Fruit fly (Drosophila melanogaster) whole organism, prepupa: ENCODE measurements around the gene Osi9.
A peak's percentile ranks its signal among the peaks of the same experiment; 100 is the strongest.

ENCODE experiments used
- Blimp-1 ChIP-seq: fragments of 200-800 bp; sonication (Bioruptor generic); optimal IDR thresholded peaks from 3 replicates; lab custom pipeline; 2017; ENCODE audit warnings: missing biosample characterization, missing genetic modification characterization, mild to moderate bottlenecking, moderate library complexity, missing genetic modification reagents
- CG10669 ChIP-seq: fragments of 200-800 bp; sonication (Bioruptor generic); optimal IDR thresholded peaks from 3 replicates; lab custom pipeline; 2018; ENCODE audit warnings: missing biosample characterization, mild to moderate bottlenecking, missing genetic modification characterization, moderate library complexity
- CG11762 ChIP-seq: fragments of 200-800 bp; sonication (Bioruptor generic); optimal IDR thresholded peaks from 3 replicates; lab custom pipeline; 2016; ENCODE audit warnings: missing biosample characterization, missing genetic modification characterization; ENCODE audit not compliant: insufficient read depth
- CG11902 ChIP-seq: fragments of 200-800 bp; sonication (Bioruptor generic); optimal IDR thresholded peaks from 3 replicates; lab custom pipeline; 2016; ENCODE audit warnings: missing biosample characterization, missing genetic modification characterization
- CG15336 ChIP-seq: fragments of 200-800 bp; sonication (Bioruptor generic); IDR thresholded peaks from 2 replicates; pipeline ENCODE4 v1.3.6; 2022; ENCODE audit warnings: missing biosample characterization, missing genetic modification characterization
- CG1621 ChIP-seq: fragments of 200-800 bp; sonication (Bioruptor generic); optimal IDR thresholded peaks from 3 replicates; lab custom pipeline; 2018; ENCODE audit warnings: missing biosample characterization, mild to moderate bottlenecking, missing genetic modification characterization
- CG16779 ChIP-seq: fragments of 200-800 bp; sonication (Bioruptor generic); optimal IDR thresholded peaks from 3 replicates; lab custom pipeline; 2017; ENCODE audit warnings: missing biosample characterization, mild to moderate bottlenecking, missing genetic modification characterization
- CG3032 ChIP-seq: fragments of 200-800 bp; optimal IDR thresholded peaks from 2 replicates; lab custom pipeline; 2019; ENCODE audit warnings: missing biosample characterization, mild to moderate bottlenecking, missing genetic modification characterization, moderate library complexity
- CG31627 ChIP-seq: fragments of 200-800 bp; sonication (Bioruptor generic); optimal IDR thresholded peaks from 3 replicates; lab custom pipeline; 2016; ENCODE audit warnings: missing biosample characterization, missing genetic modification characterization
- CG32006 ChIP-seq: fragments of 200-800 bp; sonication (Bioruptor generic); optimal IDR thresholded peaks from 3 replicates; lab custom pipeline; 2017; ENCODE audit warnings: missing biosample characterization, mild to moderate bottlenecking, missing genetic modification characterization
- CG6163 ChIP-seq: fragments of 200-800 bp; sonication (Bioruptor generic); IDR thresholded peaks from 3 replicates; pipeline ENCODE4 v1.3.6; 2022; ENCODE audit warnings: missing biosample characterization, missing genetic modification characterization
- CG6276 ChIP-seq: fragments of 200-800 bp; sonication (Bioruptor generic); optimal IDR thresholded peaks from 2 replicates; lab custom pipeline; 2017; ENCODE audit warnings: missing biosample characterization, mild to moderate bottlenecking, missing genetic modification characterization
- CG6792 ChIP-seq: fragments of 200-800 bp; sonication (Bioruptor generic); optimal IDR thresholded peaks from 3 replicates; lab custom pipeline; 2016; ENCODE audit warnings: missing biosample characterization, missing genetic modification characterization
- CG6808 ChIP-seq: fragments of 200-800 bp; sonication (Bioruptor generic); optimal IDR thresholded peaks from 3 replicates; lab custom pipeline; 2017; ENCODE audit warnings: missing biosample characterization, missing genetic modification characterization, mild to moderate bottlenecking, moderate library complexity, missing genetic modification reagents
- CG6854 ChIP-seq: fragments of 200-800 bp; sonication (Bioruptor generic); optimal IDR thresholded peaks from 2 replicates; lab custom pipeline; 2017; ENCODE audit warnings: missing biosample characterization, mild to moderate bottlenecking, missing genetic modification characterization
- CG7368 ChIP-seq: fragments of 200-800 bp; sonication (Bioruptor generic); optimal IDR thresholded peaks from 3 replicates; lab custom pipeline; 2016; ENCODE audit warnings: missing biosample characterization, missing genetic modification characterization
- CG8119 ChIP-seq: fragments of 200-800 bp; sonication (Bioruptor generic); IDR thresholded peaks from 3 replicates; pipeline ENCODE4 v1.3.6; 2022; ENCODE audit warnings: missing biosample characterization, missing genetic modification characterization
- CG8319 ChIP-seq: fragments of 200-800 bp; sonication (Bioruptor generic); optimal IDR thresholded peaks from 3 replicates; lab custom pipeline; 2016; ENCODE audit warnings: missing biosample characterization, missing genetic modification characterization
- CG9139 ChIP-seq: fragments of 200-800 bp; sonication (Bioruptor generic); optimal IDR thresholded peaks from 3 replicates; lab custom pipeline; 2017; ENCODE audit warnings: missing biosample characterization, mild to moderate bottlenecking, missing genetic modification characterization
- Eip75B ChIP-seq: fragments of 200-800 bp; sonication (Bioruptor generic); optimal IDR thresholded peaks from 3 replicates; lab custom pipeline; 2016; ENCODE audit warnings: missing biosample characterization, missing genetic modification characterization
- Ets21C ChIP-seq: fragments of 200-800 bp; sonication (Bioruptor generic); optimal IDR thresholded peaks from 3 replicates; lab custom pipeline; 2016; ENCODE audit warnings: missing biosample characterization, missing genetic modification characterization
- Gug ChIP-seq: fragments of 200-800 bp; sonication (Bioruptor generic); IDR thresholded peaks from 2 replicates; pipeline ENCODE4 v1.3.6; 2022; ENCODE audit warnings: missing biosample characterization, missing genetic modification characterization
- Hr39 ChIP-seq: fragments of 200-800 bp; sonication (Bioruptor generic); optimal IDR thresholded peaks from 2 replicates; lab custom pipeline; 2016; ENCODE audit warnings: missing biosample characterization, missing genetic modification characterization
- Hr4 ChIP-seq: fragments of 200-800 bp; sonication (Bioruptor generic); optimal IDR thresholded peaks from 3 replicates; lab custom pipeline; 2016; ENCODE audit warnings: missing biosample characterization, missing genetic modification characterization
- Lpt ChIP-seq: fragments of 200-800 bp; sonication (Bioruptor generic); optimal IDR thresholded peaks from 3 replicates; lab custom pipeline; 2016; ENCODE audit warnings: missing biosample characterization, missing genetic modification characterization
- OdsH ChIP-seq: fragments of 200-800 bp; sonication (Bioruptor generic); optimal IDR thresholded peaks from 3 replicates; lab custom pipeline; 2016; ENCODE audit warnings: missing biosample characterization, missing genetic modification characterization
- Smox ChIP-seq: fragments of 200-800 bp; sonication (Bioruptor generic); optimal IDR thresholded peaks from 3 replicates; lab custom pipeline; 2016; ENCODE audit warnings: missing biosample characterization, missing genetic modification characterization
- Sox15 ChIP-seq: fragments of 200-800 bp; sonication (Bioruptor generic); optimal IDR thresholded peaks from 3 replicates; lab custom pipeline; 2016; ENCODE audit warnings: missing biosample characterization, missing genetic modification characterization
- achi ChIP-seq: fragments of 200-800 bp; sonication (Bioruptor generic); optimal IDR thresholded peaks from 3 replicates; lab custom pipeline; 2016; ENCODE audit warnings: missing biosample characterization, missing genetic modification characterization
- acj6 ChIP-seq: fragments of 200-800 bp; sonication (Bioruptor generic); optimal IDR thresholded peaks from 3 replicates; lab custom pipeline; 2016; ENCODE audit warnings: missing biosample characterization, missing genetic modification characterization
- cyc ChIP-seq: fragments of 200-800 bp; sonication (Bioruptor generic); optimal IDR thresholded peaks from 3 replicates; lab custom pipeline; 2016; ENCODE audit warnings: missing biosample characterization, missing genetic modification characterization
- dsx ChIP-seq: fragments of 200-800 bp; optimal IDR thresholded peaks from 3 replicates; lab custom pipeline; 2019; ENCODE audit warnings: missing biosample characterization, mild to moderate bottlenecking, missing genetic modification characterization, moderate library complexity; ENCODE audit not compliant: poor library complexity, severe bottlenecking
- esn ChIP-seq: fragments of 200-800 bp; sonication (Bioruptor generic); optimal IDR thresholded peaks from 2 replicates; lab custom pipeline; 2016; ENCODE audit warnings: missing biosample characterization, mild to moderate bottlenecking, missing genetic modification characterization, moderate library complexity
- fd59A ChIP-seq: fragments of 200-800 bp; sonication (Bioruptor generic); optimal IDR thresholded peaks from 2 replicates; lab custom pipeline; 2017; ENCODE audit warnings: missing biosample characterization, mild to moderate bottlenecking, missing genetic modification characterization, missing genetic modification reagents
- fkh ChIP-seq: fragments of 200-800 bp; sonication (Bioruptor generic); optimal IDR thresholded peaks from 3 replicates; lab custom pipeline; 2017; ENCODE audit warnings: missing biosample characterization, mild to moderate bottlenecking, missing genetic modification characterization, moderate library complexity
- lz ChIP-seq: fragments of 200-800 bp; sonication (Bioruptor generic); optimal IDR thresholded peaks from 3 replicates; lab custom pipeline; 2016; ENCODE audit warnings: missing biosample characterization, missing genetic modification characterization
- net ChIP-seq: fragments of 200-800 bp; sonication (Bioruptor generic); optimal IDR thresholded peaks from 3 replicates; lab custom pipeline; 2016; ENCODE audit warnings: missing biosample characterization, missing genetic modification characterization
- salr ChIP-seq, 2 experiments: fragments of 200-800 bp; sonication (Bioruptor generic); optimal IDR thresholded peaks; 3 replicates each; lab custom pipeline; 2016 to 2018; ENCODE audit warnings: missing biosample characterization in 2 of 2, missing genetic modification characterization in 2 of 2, mild to moderate bottlenecking in 1 of 2
- spab ChIP-seq: fragments of 200-800 bp; sonication (Bioruptor generic); optimal IDR thresholded peaks from 2 replicates; lab custom pipeline; 2017; ENCODE audit warnings: missing biosample characterization, mild to moderate bottlenecking, missing genetic modification characterization, missing genetic modification reagents
- ss ChIP-seq, 2 experiments: fragments of 200-800 bp; sonication (Bioruptor generic); optimal IDR thresholded peaks; 2 replicates in 1 of 2; 3 replicates in 1 of 2; lab custom pipeline; 2017 to 2018; ENCODE audit warnings: mild to moderate bottlenecking in 2 of 2, missing biosample characterization in 2 of 2, missing genetic modification characterization in 2 of 2, moderate library complexity in 1 of 2
- svp ChIP-seq: fragments of 200-800 bp; sonication (Bioruptor generic); peaks from one replicate; lab custom pipeline; 2016; ENCODE audit warnings: missing biosample characterization, missing genetic modification characterization
- topi ChIP-seq: fragments of 200-800 bp; sonication (Bioruptor generic); optimal IDR thresholded peaks from 3 replicates; lab custom pipeline; 2016; ENCODE audit warnings: missing biosample characterization, missing genetic modification characterization
- vri ChIP-seq: fragments of 200-800 bp; sonication (Bioruptor generic); optimal IDR thresholded peaks from 3 replicates; lab custom pipeline; 2016; ENCODE audit warnings: missing biosample characterization, mild to moderate bottlenecking, missing genetic modification characterization

Gene Osi9

DNA sequence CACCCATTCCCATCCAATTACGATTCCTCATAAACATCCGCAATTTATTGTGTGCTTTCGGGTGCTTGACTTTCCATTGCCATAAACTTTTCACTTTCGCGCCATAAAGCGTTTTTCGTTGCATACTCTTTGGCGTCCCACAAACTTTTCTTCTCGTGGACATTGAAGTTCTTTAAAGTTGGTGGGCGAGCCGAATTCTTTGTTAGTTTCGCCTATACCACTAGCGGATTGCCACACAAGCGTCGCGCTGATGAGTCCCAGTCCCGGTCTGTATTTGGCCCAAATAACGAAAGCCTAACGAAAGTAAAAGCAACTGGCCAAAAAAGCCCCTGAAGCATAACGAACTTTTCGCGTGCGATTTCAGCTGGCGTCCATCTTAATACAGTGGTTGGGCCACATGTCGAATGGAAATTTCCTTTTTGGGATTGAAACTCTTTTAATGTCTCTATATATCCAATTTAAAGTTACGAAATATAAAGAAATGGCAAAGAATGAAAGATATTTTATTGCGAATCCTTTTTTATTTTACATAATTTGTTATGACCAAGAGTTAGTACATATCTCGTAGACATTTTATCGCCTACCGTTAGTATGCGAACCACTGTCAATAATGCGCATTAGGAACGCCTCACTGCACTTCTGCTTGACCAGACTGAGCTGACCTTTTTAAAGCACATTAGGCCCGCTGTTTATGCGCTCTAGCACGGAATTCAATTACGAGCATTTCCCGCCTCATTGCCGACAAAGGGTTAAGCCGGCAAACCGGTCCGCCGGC, 49.6 kb upstream of the Osi9 start (continued):
- TF ChIP-seq topi (GFP tag; lab: Kevin White, UChicago) = peak; percentile 43
- peak; percentile 7 for TF ChIP-seq CG6792 (GFP tag; lab: Kevin White, UChicago)
- TF ChIP-seq Hr39 (GFP tag; lab: Kevin White, UChicago) = peak; percentile 55
- peak; percentile 18 for TF ChIP-seq lz (GFP tag; lab: Kevin White, UChicago)
- TF ChIP-seq CG6808 (GFP tag; lab: Kevin White, UChicago) = no peak
- no peak for TF ChIP-seq fd59A (GFP tag; lab: Kevin White, UChicago)
- TF ChIP-seq CG7368 = no peak
- no peak for TF ChIP-seq vri (GFP tag; lab: Kevin White, UChicago)
- peak; percentile 56 for TF ChIP-seq esn (GFP tag; lab: Kevin White, UChicago)
- TF ChIP-seq Hr4 (GFP tag; lab: Kevin White, UChicago) = peak; percentile 71
- peak; percentile 36 for TF ChIP-seq OdsH (GFP tag; lab: Kevin White, UChicago)
- TF ChIP-seq Eip75B (GFP tag; lab: Kevin White, UChicago) = no peak
- TF ChIP-seq svp (GFP tag; lab: Kevin White, UChicago) = peak; percentile 69

DNA sequence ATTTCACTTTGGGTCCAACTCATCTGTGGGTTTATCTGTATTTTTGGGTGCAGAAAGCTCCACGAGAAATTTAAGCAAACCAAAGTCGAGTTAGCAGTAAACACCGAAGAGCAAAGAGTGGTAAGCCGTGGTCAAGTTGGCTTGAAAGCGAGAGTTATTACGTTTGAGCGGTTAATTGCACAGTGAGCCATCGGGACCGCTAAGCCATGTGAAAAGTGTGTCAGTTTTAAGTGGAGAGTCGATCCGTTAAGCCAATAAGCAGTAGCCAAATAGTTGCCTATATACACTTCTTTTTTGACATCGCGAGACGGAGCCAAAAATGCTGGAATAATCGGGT, 49.0 kb upstream of the Osi9 start:
- TF ChIP-seq Lpt (GFP tag; lab: Kevin White, UChicago) (no peak), esn (GFP tag; lab: Kevin White, UChicago) (no peak), cyc (GFP tag; lab: Kevin White, UChicago) (no peak), Blimp-1 (GFP tag; lab: Kevin White, UChicago) (peak; percentile 96), fkh (GFP tag; lab: Kevin White, UChicago) (no peak), CG6808 (GFP tag; lab: Kevin White, UChicago) (no peak), CG10669 (GFP tag; lab: Kevin White, UChicago) (no peak), CG3032 (tag; lab: Kevin White, UChicago) (no peak), net (GFP tag; lab: Kevin White, UChicago) (no peak), CG8119 (no peak), CG6163 (GFP tag; lab: Robert Waterston, UW) (no peak), CG16779 (no peak), CG1621 (tag; lab: Kevin White, UChicago) (no peak), OdsH (GFP tag; lab: Kevin White, UChicago) (no peak), svp (GFP tag; lab: Kevin White, UChicago) (no peak), fd59A (GFP tag; lab: Kevin White, UChicago) (no peak), CG6854 (GFP tag; lab: Kevin White, UChicago) (peak; percentile 51), CG6276 (GFP tag; lab: Kevin White, UChicago) (no peak)

DNA sequence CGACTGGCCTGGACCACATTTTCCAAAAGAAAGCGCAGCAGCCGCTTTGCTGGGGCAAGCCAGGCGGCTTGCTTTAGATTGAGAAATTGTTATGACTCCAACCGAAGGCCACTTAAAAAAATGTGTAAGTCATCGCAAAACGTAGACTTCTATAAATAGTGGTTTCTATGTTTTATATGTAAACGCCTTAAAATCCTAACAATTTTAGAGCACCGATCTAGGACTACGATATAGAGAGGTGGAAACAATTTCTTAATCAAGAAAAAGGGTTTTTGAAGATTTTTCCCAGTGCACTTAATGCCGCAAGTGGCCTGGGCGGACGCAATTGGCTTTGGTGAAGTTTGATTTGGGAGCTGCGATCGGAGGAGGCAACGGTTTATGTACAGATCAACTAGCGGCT, 45.8 kb upstream of the Osi9 start:
- TF ChIP-seq CG31627 (GFP tag; lab: Kevin White, UChicago) (no peak), CG15336 (GFP tag; lab: Robert Waterston, UW) (peak; percentile 93), Ets21C (GFP tag; lab: Kevin White, UChicago) (no peak), Hr4 (GFP tag; lab: Kevin White, UChicago) (peak; percentile 97), fd59A (GFP tag; lab: Kevin White, UChicago) (no peak), CG11902 (GFP tag; lab: Kevin White, UChicago) (no peak), spab (no peak), Gug (GFP tag; lab: Robert Waterston, UW) (peak; percentile 76), CG6163 (GFP tag; lab: Robert Waterston, UW) (peak; percentile 83), net (GFP tag; lab: Kevin White, UChicago) (peak; percentile 66), vri (GFP tag; lab: Kevin White, UChicago) (no peak), ss (GFP tag; optimal IDR thresholded peaks at IDR 0.05; lab: Kevin White, UChicago) (no peak), OdsH (GFP tag; lab: Kevin White, UChicago) (peak; percentile 69), CG8319 (GFP tag; lab: Kevin White, UChicago) (no peak), CG11762 (GFP tag; lab: Kevin White, UChicago) (peak; percentile 31), acj6 (GFP tag; lab: Kevin White, UChicago) (peak; percentile 46), Sox15 (no peak), CG1621 (tag; lab: Kevin White, UChicago) (no peak), svp (GFP tag; lab: Kevin White, UChicago) (no peak), CG6808 (GFP tag; lab: Kevin White, UChicago) (no peak), Blimp-1 (GFP tag; lab: Kevin White, UChicago) (no peak), Eip75B (GFP tag; lab: Kevin White, UChicago) (peak; percentile 28), CG32006 (GFP tag; lab: Kevin White, UChicago) (peak; percentile 96), Hr39 (GFP tag; lab: Kevin White, UChicago) (no peak), salr (GFP tag; optimal IDR thresholded peaks at IDR 0.05; lab: Kevin White, UChicago) (peak in 1 of 2 experiments; percentile 64), CG9139 (GFP tag; lab: Kevin White, UChicago) (no peak), dsx (no peak), achi (GFP tag; lab: Kevin White, UChicago) (peak; percentile 63), CG6854 (GFP tag; lab: Kevin White, UChicago) (no peak), Smox (GFP tag; lab: Kevin White, UChicago) (no peak), esn (GFP tag; lab: Kevin White, UChicago) (no peak)
